Fruit fly (Drosophila melanogaster) whole organism, embryonic: ENCODE results near the gene Pdcd4.

Experiments
- CG10565 ChIP-seq: fragments of 200-800 bp; sonication (Bioruptor generic); optimal IDR thresholded peaks from 3 replicates; lab custom pipeline; 2016; ENCODE audit warnings: missing biosample characterization, mild to moderate bottlenecking, missing genetic modification characterization
- CG1233 ChIP-seq: fragments of 200-800 bp; sonication (Bioruptor generic); optimal IDR thresholded peaks from 4 replicates; lab custom pipeline; 2018; ENCODE audit warnings: missing biosample characterization, mild to moderate bottlenecking, missing genetic modification characterization
- CG14667 ChIP-seq: fragments of 200-800 bp; sonication (Bioruptor generic); IDR thresholded peaks from 2 replicates; pipeline ENCODE4 v1.3.6; 2022; ENCODE audit warnings: missing biosample characterization, missing genetic modification characterization
- CG15269 ChIP-seq: fragments of 200-800 bp; sonication (Bioruptor generic); optimal IDR thresholded peaks from 2 replicates; lab custom pipeline; 2018; ENCODE audit warnings: missing biosample characterization, mild to moderate bottlenecking, missing genetic modification characterization, moderate library complexity
- CG17802 ChIP-seq: fragments of 200-800 bp; sonication (Bioruptor generic); optimal IDR thresholded peaks from 2 replicates; lab custom pipeline; 2018; ENCODE audit warnings: missing biosample characterization, mild to moderate bottlenecking, missing genetic modification characterization, moderate library complexity
- CG2116 ChIP-seq: fragments of 200-800 bp; sonication (Bioruptor generic); optimal IDR thresholded peaks from 3 replicates; lab custom pipeline; 2018; ENCODE audit warnings: missing biosample characterization, mild to moderate bottlenecking, missing genetic modification characterization
- CG2120 ChIP-seq: fragments of 200-800 bp; sonication (Bioruptor generic); optimal IDR thresholded peaks from 3 replicates; lab custom pipeline; 2016; ENCODE audit warnings: missing biosample characterization, missing genetic modification characterization
- CG31441 ChIP-seq: fragments of 200-800 bp; sonication (Bioruptor generic); IDR thresholded peaks from 2 replicates; pipeline ENCODE4 v1.3.6; 2022; ENCODE audit warnings: missing biosample characterization, missing genetic modification characterization
- CG3281 ChIP-seq: fragments of 200-800 bp; sonication (Bioruptor generic); optimal IDR thresholded peaks from 3 replicates; lab custom pipeline; 2017; ENCODE audit warnings: missing biosample characterization, mild to moderate bottlenecking, missing genetic modification characterization
- CG34422 ChIP-seq: fragments of 200-800 bp; sonication (Bioruptor generic); IDR thresholded peaks from 3 replicates; pipeline ENCODE4 v1.3.6; 2022; ENCODE audit warnings: missing biosample characterization, missing genetic modification characterization
- CG8281 ChIP-seq: fragments of 200-800 bp; sonication (Bioruptor generic); optimal IDR thresholded peaks from 2 replicates; lab custom pipeline; 2018; ENCODE audit warnings: missing biosample characterization, mild to moderate bottlenecking, missing genetic modification characterization, moderate library complexity
- CG8388 ChIP-seq: fragments of 200-800 bp; sonication (Bioruptor generic); optimal IDR thresholded peaks from 2 replicates; lab custom pipeline; 2019; ENCODE audit warnings: missing biosample characterization, mild to moderate bottlenecking, missing genetic modification characterization, moderate library complexity
- Dp ChIP-seq: fragments of 200-800 bp; sonication (Bioruptor generic); optimal IDR thresholded peaks from 2 replicates; lab custom pipeline; 2018; ENCODE audit warnings: missing biosample characterization, mild to moderate bottlenecking, missing genetic modification characterization, moderate library complexity
- Ets65A ChIP-seq: fragments of 200-800 bp; sonication (Bioruptor generic); peaks from one replicate; lab custom pipeline; 2016; ENCODE audit warnings: missing biosample characterization, missing genetic modification characterization
- Fer3 ChIP-seq: fragments of 200-800 bp; sonication (Bioruptor generic); optimal IDR thresholded peaks from 2 replicates; lab custom pipeline; 2018; ENCODE audit warnings: missing biosample characterization, mild to moderate bottlenecking, missing genetic modification characterization, moderate library complexity
- HLH4C ChIP-seq: fragments of 200-800 bp; sonication (Bioruptor generic); IDR thresholded peaks from 3 replicates; pipeline ENCODE4 v1.3.6; 2022; ENCODE audit warnings: missing biosample characterization, missing genetic modification characterization; ENCODE audit not compliant: partially characterized antibody
- HLHmδ ChIP-seq: fragments of 200-800 bp; sonication (Bioruptor generic); optimal IDR thresholded peaks from 2 replicates; lab custom pipeline; 2018; ENCODE audit warnings: missing biosample characterization, mild to moderate bottlenecking, missing genetic modification characterization, moderate library complexity
- Hand ChIP-seq: fragments of 200-800 bp; sonication (Bioruptor generic); optimal IDR thresholded peaks from 2 replicates; lab custom pipeline; 2017; ENCODE audit warnings: mild to moderate bottlenecking, missing biosample characterization, missing genetic modification reagents, missing genetic modification characterization
- Hr51 ChIP-seq, 2 experiments: fragments of 200-800 bp; sonication (Bioruptor generic); optimal IDR thresholded peaks; 2 replicates in 1 of 2; 3 replicates in 1 of 2; lab custom pipeline; 2016 to 2018; ENCODE audit warnings: missing biosample characterization in 2 of 2, missing genetic modification characterization in 2 of 2, mild to moderate bottlenecking in 1 of 2, moderate library complexity in 1 of 2
- Jarid2 ChIP-seq: fragments of 200-800 bp; sonication (Bioruptor generic); optimal IDR thresholded peaks from 3 replicates; lab custom pipeline; 2017; ENCODE audit warnings: mild to moderate bottlenecking, missing biosample characterization, missing genetic modification reagents, missing genetic modification characterization
- Lhr ChIP-seq: fragments of 200-800 bp; sonication (Bioruptor generic); optimal IDR thresholded peaks from 3 replicates; lab custom pipeline; 2017; ENCODE audit warnings: mild to moderate bottlenecking, missing biosample characterization, missing genetic modification reagents, missing genetic modification characterization
- MESR4 ChIP-seq: fragments of 200-800 bp; sonication (Bioruptor generic); optimal IDR thresholded peaks from 2 replicates; lab custom pipeline; 2018; ENCODE audit warnings: missing biosample characterization, mild to moderate bottlenecking, missing genetic modification characterization, moderate library complexity
- Oli ChIP-seq: fragments of 200-800 bp; sonication (Bioruptor generic); optimal IDR thresholded peaks from 2 replicates; lab custom pipeline; 2018; ENCODE audit warnings: missing biosample characterization, mild to moderate bottlenecking, missing genetic modification characterization, moderate library complexity
- Pdp1 ChIP-seq, 2 experiments: fragments of 200-800 bp; sonication (Bioruptor generic); optimal IDR thresholded peaks; 3 replicates each; lab custom pipeline; 2016; ENCODE audit warnings: missing biosample characterization in 2 of 2, missing genetic modification characterization in 2 of 2, mild to moderate bottlenecking in 1 of 2, moderate library complexity in 1 of 2
- Sox102F ChIP-seq: fragments of 200-800 bp; sonication (Bioruptor generic); optimal IDR thresholded peaks from 2 replicates; lab custom pipeline; 2018; ENCODE audit warnings: missing biosample characterization, mild to moderate bottlenecking, missing genetic modification characterization, moderate library complexity
- Xrp1 ChIP-seq: fragments of 200-800 bp; sonication (Bioruptor generic); IDR thresholded peaks from 2 replicates; pipeline ENCODE4 v1.3.6; 2022; ENCODE audit warnings: missing biosample characterization, missing genetic modification characterization
- ac ChIP-seq: fragments of 200-800 bp; sonication (Bioruptor generic); optimal IDR thresholded peaks from 3 replicates; lab custom pipeline; 2017; ENCODE audit warnings: missing biosample characterization, mild to moderate bottlenecking, missing genetic modification characterization
- bbx ChIP-seq: fragments of 200-800 bp; sonication (Bioruptor generic); IDR thresholded peaks from 2 replicates; pipeline ENCODE4 v1.3.6; 2022; ENCODE audit warnings: missing biosample characterization, missing genetic modification characterization; ENCODE audit not compliant: partially characterized antibody
- bigmax ChIP-seq: fragments of 200-800 bp; sonication (Bioruptor generic); optimal IDR thresholded peaks from 2 replicates; lab custom pipeline; 2018; ENCODE audit warnings: missing biosample characterization, mild to moderate bottlenecking, missing genetic modification characterization
- btn ChIP-seq: fragments of 200-800 bp; sonication (Bioruptor generic); optimal IDR thresholded peaks from 2 replicates; lab custom pipeline; 2016; ENCODE audit warnings: missing biosample characterization, missing genetic modification characterization
- caup ChIP-seq: fragments of 200-800 bp; sonication (Bioruptor generic); optimal IDR thresholded peaks from 3 replicates; lab custom pipeline; 2017; ENCODE audit warnings: missing biosample characterization, mild to moderate bottlenecking, missing genetic modification characterization, moderate library complexity; ENCODE audit not compliant: severe bottlenecking
- crol ChIP-seq: fragments of 200-800 bp; sonication (Bioruptor generic); IDR thresholded peaks from 2 replicates; pipeline ENCODE4 v1.3.6; 2022; ENCODE audit warnings: missing biosample characterization, missing genetic modification characterization
- dm ChIP-seq: fragments of 200-800 bp; sonication (Bioruptor generic); optimal IDR thresholded peaks from 3 replicates; lab custom pipeline; 2016; ENCODE audit warnings: missing biosample characterization, missing genetic modification characterization
- dmrt11E ChIP-seq: fragments of 200-800 bp; sonication (Bioruptor generic); optimal IDR thresholded peaks from 3 replicates; lab custom pipeline; 2018; ENCODE audit warnings: missing biosample characterization, mild to moderate bottlenecking, missing genetic modification characterization, moderate library complexity
- dysf ChIP-seq: fragments of 200-800 bp; sonication (Bioruptor generic); IDR thresholded peaks from 3 replicates; pipeline ENCODE4 v1.3.6; 2022; ENCODE audit warnings: missing biosample characterization, missing genetic modification characterization
- gce ChIP-seq: fragments of 200-800 bp; sonication (Bioruptor generic); IDR thresholded peaks from 3 replicates; pipeline ENCODE4 v1.3.6; 2022; ENCODE audit warnings: missing biosample characterization, missing genetic modification characterization
- gcm2 ChIP-seq: fragments of 200-800 bp; sonication (Bioruptor generic); optimal IDR thresholded peaks from 2 replicates; lab custom pipeline; 2016; ENCODE audit warnings: missing biosample characterization, missing genetic modification characterization
- grau ChIP-seq: fragments of 200-800 bp; optimal IDR thresholded peaks from 3 replicates; lab custom pipeline; 2019; ENCODE audit warnings: missing biosample characterization, mild to moderate bottlenecking, missing genetic modification characterization, moderate library complexity
- hth ChIP-seq: fragments of >200 bp; optimal IDR thresholded peaks from 2 replicates; lab custom pipeline; 2017; ENCODE audit warnings: inconsistent platforms
- p53 ChIP-seq: fragments of 200-800 bp; sonication (Bioruptor generic); optimal IDR thresholded peaks from 2 replicates; lab custom pipeline; 2016; ENCODE audit warnings: missing biosample characterization, missing genetic modification characterization
- repo ChIP-seq: fragments of 200-800 bp; sonication (Bioruptor generic); optimal IDR thresholded peaks from 2 replicates; lab custom pipeline; 2016; ENCODE audit warnings: missing biosample characterization, missing genetic modification characterization
- row ChIP-seq: fragments of 200-800 bp; sonication (Bioruptor generic); IDR thresholded peaks from 3 replicates; pipeline ENCODE4 v1.3.6; 2022; ENCODE audit warnings: missing biosample characterization, missing genetic modification characterization
- sisA ChIP-seq: fragments of 200-800 bp; sonication (Bioruptor generic); IDR thresholded peaks from 2 replicates; pipeline ENCODE4 v1.3.6; 2022; ENCODE audit warnings: missing biosample characterization, missing genetic modification characterization
- sr ChIP-seq: fragments of 200-800 bp; sonication (Bioruptor generic); IDR thresholded peaks from 3 replicates; pipeline ENCODE4 v1.3.6; 2022; ENCODE audit warnings: missing biosample characterization, missing genetic modification characterization
- trh ChIP-seq: fragments of 200-800 bp; sonication (Bioruptor generic); optimal IDR thresholded peaks from 2 replicates; lab custom pipeline; 2016; ENCODE audit warnings: missing biosample characterization, missing genetic modification characterization
- zfh1 ChIP-seq: fragments of 200-800 bp; sonication (Bioruptor generic); IDR thresholded peaks from 3 replicates; pipeline ENCODE4 v1.3.6; 2022; ENCODE audit warnings: missing biosample characterization, missing genetic modification characterization

Pdcd4 gene

dm6 chrX:13717982-13718402 lies 37.2 kb downstream of the Pdcd4 start, which contains the start of gene Nadsyn (continued):
- peak; percentile 53 for TF ChIP-seq MESR4
- TF ChIP-seq crol (GFP tag; lab: Robert Waterston, UW): peak; percentile 77

DNA sequence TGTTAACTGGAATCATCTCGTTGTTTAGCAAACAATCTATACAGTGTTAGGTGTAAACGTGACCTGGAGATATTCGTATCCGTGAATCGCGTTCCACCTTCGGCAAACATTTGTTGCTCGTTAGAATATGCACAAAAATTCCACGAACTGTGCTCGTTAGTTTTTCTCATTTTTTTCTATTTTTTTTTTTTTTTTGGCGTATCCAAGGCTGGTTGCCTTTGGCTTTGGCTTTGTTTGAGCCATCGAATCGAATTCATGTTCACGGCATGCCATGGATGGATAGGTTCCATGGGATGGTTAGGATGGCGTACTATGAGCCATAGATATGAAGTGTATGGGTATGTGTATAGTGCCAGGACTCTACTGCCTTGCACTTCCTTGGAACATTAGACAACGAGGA lies 55.5 kb downstream of the Pdcd4 start:
- TF ChIP-seq dm (GFP tag; lab: Kevin White, UChicago): no peak
- no peak for TF ChIP-seq CG1233
- TF ChIP-seq CG2116 (GFP tag; lab: Kevin White, UChicago): no peak
- no peak for TF ChIP-seq caup
- no peak for TF ChIP-seq CG31441 (GFP tag; lab: Robert Waterston, UW)
- TF ChIP-seq btn (GFP tag; lab: Kevin White, UChicago): no peak
- peak; percentile 69 for TF ChIP-seq Ets65A
- no peak for TF ChIP-seq Lhr (GFP tag; lab: Kevin White, UChicago)

- TF ChIP-seq Jarid2 (GFP tag; lab: Kevin White, UChicago) (no peak), p53 (GFP tag; lab: Kevin White, UChicago) (no peak), CG8388 (GFP tag; lab: Kevin White, UChicago) (no peak), bbx (no peak), grau (tag; lab: Kevin White, UChicago) (no peak), Oli (tag; lab: Kevin White, UChicago) (no peak), dmrt11E (tag; lab: Kevin White, UChicago) (no peak), hth (no peak), crol (GFP tag; lab: Robert Waterston, UW) (peak; percentile 57; the same call in 1 of the 2 replicates), sr (GFP tag; lab: Robert Waterston, UW) (peak; percentile 84), HLH4C (GFP tag; lab: Robert Waterston, UW) (no peak), Hr51 (GFP tag; optimal IDR thresholded peaks at IDR 0.05; lab: Kevin White, UChicago) (peak in 1 of 2 experiments; percentile 12), zfh1 (GFP tag; lab: Robert Waterston, UW) (no peak), Hand (GFP tag; lab: Kevin White, UChicago) (no peak), CG10565 (GFP tag; lab: Kevin White, UChicago) (no peak), gcm2 (GFP tag; lab: Kevin White, UChicago) (no peak), repo (GFP tag; lab: Kevin White, UChicago) (no peak), CG14667 (GFP tag; lab: Robert Waterston, UW) (no peak), Sox102F (GFP tag; lab: Kevin White, UChicago) (peak; percentile 5), CG34422 (GFP tag; lab: Robert Waterston, UW) (no peak), CG2120 (GFP tag; lab: Kevin White, UChicago) (no peak), sisA (GFP tag; lab: Robert Waterston, UW) (no peak), HLHmδ (GFP tag; lab: Kevin White, UChicago) (no peak), row (GFP tag; lab: Robert Waterston, UW) (peak; percentile 29; the same call in 1 of the 3 replicates), Pdp1 (GFP tag; optimal IDR thresholded peaks at IDR 0.05; lab: Kevin White, UChicago) (peak in 1 of 2 experiments; percentile 82), gce (no peak), Fer3 (tag; lab: Kevin White, UChicago) (no peak), dysf (GFP tag; lab: Robert Waterston, UW) (0 out of 3 replicates have a peak, but pooled peaks have one; percentile 29), CG15269 (peak; percentile 23), CG3281 (GFP tag; lab: Kevin White, UChicago) (no peak), trh (no peak), Dp (GFP tag; lab: Kevin White, UChicago) (no peak), Xrp1 (GFP tag; lab: Robert Waterston, UW) (no peak), ac (GFP tag; lab: Kevin White, UChicago) (no peak), CG17802 (no peak), bigmax (GFP tag; lab: Kevin White, UChicago) (no peak), CG8281 (tag; lab: Kevin White, UChicago) (no peak)
Observed at dm6 chrX:13698717-13699427, 56.3 kb downstream of the Pdcd4 start.
